Worm (Caenorhabditis elegans) whole organism, mixed stage, embryonic: ENCODE data around the gene mrpl-39.
"Not testable (repeated sequence)": the region's sequence is repeated elsewhere in the genome, so short reads cannot be mapped to it uniquely, and the experiment has no call there.

Experiments
- M03D4.4 ChIP-seq: sonication (generic microtip); optimal IDR thresholded peaks from 2 replicates; lab custom pipeline; 2017; ENCODE audit warnings: mild to moderate bottlenecking, missing genetic modification characterization, missing compliant biosample characterization
- bed-3 ChIP-seq: fragments of 200-800 bp; sonication (Bioruptor generic); optimal IDR thresholded peaks from 3 replicates; lab custom pipeline; 2018; ENCODE audit warnings: mild to moderate bottlenecking, missing genetic modification characterization, moderate library complexity, missing compliant biosample characterization
- blmp-1 ChIP-seq: fragments of 150-350 bp; optimal IDR thresholded peaks from 2 replicates; lab custom pipeline; 2014; ENCODE audit warnings: missing biosample characterization, missing genetic modification characterization
- ceh-39 ChIP-seq: fragments of 150-350 bp; optimal IDR thresholded peaks from 2 replicates; lab custom pipeline; 2014; ENCODE audit warnings: missing biosample characterization, missing genetic modification characterization
- ceh-83 ChIP-seq: fragments of 200-800 bp; sonication (Bioruptor generic); optimal IDR thresholded peaks from 2 replicates; lab custom pipeline; 2018; ENCODE audit warnings: mild to moderate bottlenecking, missing genetic modification characterization, missing compliant biosample characterization
- ces-1 ChIP-seq: fragments of 150-350 bp; optimal IDR thresholded peaks from 2 replicates; lab custom pipeline; 2014; ENCODE audit warnings: missing biosample characterization, missing genetic modification reagents, missing genetic modification characterization
- cnd-1 ChIP-seq: fragments of 200-800 bp; sonication (Bioruptor generic); optimal IDR thresholded peaks from 2 replicates; lab custom pipeline; 2018; ENCODE audit warnings: mild to moderate bottlenecking, missing genetic modification characterization, missing compliant biosample characterization
- drap-1 ChIP-seq: fragments of 200-800 bp; sonication (Bioruptor generic); optimal IDR thresholded peaks from 3 replicates; lab custom pipeline; 2018; ENCODE audit warnings: mild to moderate bottlenecking, missing genetic modification characterization, missing compliant biosample characterization
- elt-1 ChIP-seq: sonication (generic microtip); optimal IDR thresholded peaks from 2 replicates; lab custom pipeline; 2017; ENCODE audit warnings: missing genetic modification characterization, mild to moderate bottlenecking, missing compliant biosample characterization, antibody characterized with exemption, moderate library complexity, borderline replicate concordance; ENCODE audit not compliant: insufficient read depth
- elt-3 ChIP-seq: fragments of 150-350 bp; optimal IDR thresholded peaks from 2 replicates; lab custom pipeline; 2014; ENCODE audit warnings: missing biosample characterization, missing genetic modification characterization
- flh-1 ChIP-seq: fragments of 200-800 bp; sonication (Bioruptor generic); optimal IDR thresholded peaks from 2 replicates; lab custom pipeline; 2018; ENCODE audit warnings: mild to moderate bottlenecking, missing genetic modification characterization, moderate library complexity, missing compliant biosample characterization
- ham-2 ChIP-seq: fragments of 200-800 bp; sonication (Bioruptor generic); optimal IDR thresholded peaks from 2 replicates; lab custom pipeline; 2018; ENCODE audit warnings: mild to moderate bottlenecking, missing genetic modification characterization, missing compliant biosample characterization
- hlh-1 ChIP-seq: fragments of 150-350 bp; optimal IDR thresholded peaks from 2 replicates; lab custom pipeline; 2014; ENCODE audit warnings: missing biosample characterization, missing genetic modification reagents, missing genetic modification characterization
- lin-13 ChIP-seq: fragments of 150-350 bp; optimal IDR thresholded peaks from 2 replicates; lab custom pipeline; 2014; ENCODE audit warnings: missing biosample characterization, missing genetic modification characterization
- lin-32 ChIP-seq: fragments of 200-800 bp; sonication (Bioruptor generic); optimal IDR thresholded peaks from 2 replicates; lab custom pipeline; 2018; ENCODE audit warnings: mild to moderate bottlenecking, missing genetic modification characterization, missing compliant biosample characterization
- lsy-2 ChIP-seq: fragments of 150-350 bp; optimal IDR thresholded peaks from 2 replicates; lab custom pipeline; 2014; ENCODE audit warnings: missing biosample characterization, missing genetic modification characterization
- mab-5 ChIP-seq: fragments of 150-350 bp; optimal IDR thresholded peaks from 2 replicates; lab custom pipeline; 2014; ENCODE audit warnings: missing biosample characterization, missing genetic modification characterization
- mls-2 ChIP-seq: sonication (generic microtip); optimal IDR thresholded peaks from 2 replicates; lab custom pipeline; 2016; ENCODE audit warnings: mild to moderate bottlenecking, missing genetic modification characterization, moderate library complexity, missing compliant biosample characterization
- nhr-12 ChIP-seq: fragments of 150-350 bp; optimal IDR thresholded peaks from 2 replicates; lab custom pipeline; 2014; ENCODE audit warnings: missing biosample characterization, missing genetic modification characterization
- nhr-2 ChIP-seq: fragments of 150-350 bp; optimal IDR thresholded peaks from 2 replicates; lab custom pipeline; 2014; ENCODE audit warnings: missing biosample characterization, missing genetic modification characterization
- nhr-237 ChIP-seq: fragments of 150-350 bp; optimal IDR thresholded peaks from 2 replicates; lab custom pipeline; 2014; ENCODE audit warnings: missing biosample characterization, missing genetic modification characterization
- nhr-28 ChIP-seq: fragments of 150-350 bp; optimal IDR thresholded peaks from 2 replicates; lab custom pipeline; 2014; ENCODE audit warnings: missing biosample characterization, missing genetic modification characterization
- nhr-76 ChIP-seq: sonication (generic microtip); optimal IDR thresholded peaks from 2 replicates; lab custom pipeline; 2017; ENCODE audit warnings: missing biosample characterization, missing genetic modification characterization
- pha-4 ChIP-seq: fragments of 150-350 bp; optimal IDR thresholded peaks from 2 replicates; lab custom pipeline; 2018; ENCODE audit warnings: missing biosample characterization, missing genetic modification reagents, missing genetic modification characterization
- snpc-4 ChIP-seq: fragments of 150-350 bp; optimal IDR thresholded peaks from 2 replicates; lab custom pipeline; 2014; ENCODE audit warnings: missing biosample characterization, missing genetic modification characterization
- sptf-1 ChIP-seq: sonication (generic microtip); optimal IDR thresholded peaks from 2 replicates; lab custom pipeline; 2017; ENCODE audit warnings: mild to moderate bottlenecking, missing genetic modification characterization, moderate library complexity, missing compliant biosample characterization
- tbx-8 ChIP-seq: fragments of 200-800 bp; sonication (Bioruptor generic); optimal IDR thresholded peaks from 2 replicates; lab custom pipeline; 2018; ENCODE audit warnings: mild to moderate bottlenecking, missing genetic modification characterization, moderate library complexity, missing compliant biosample characterization
- unc-120 ChIP-seq: sonication (generic microtip); optimal IDR thresholded peaks from 2 replicates; lab custom pipeline; 2017; ENCODE audit warnings: missing genetic modification characterization, missing compliant biosample characterization; ENCODE audit not compliant: poor library complexity, severe bottlenecking
- unc-39 ChIP-seq: fragments of 150-350 bp; optimal IDR thresholded peaks from 2 replicates; lab custom pipeline; 2014; ENCODE audit warnings: missing biosample characterization, missing genetic modification characterization
- unc-62 ChIP-seq: fragments of 150-350 bp; optimal IDR thresholded peaks from 2 replicates; lab custom pipeline; 2014; ENCODE audit warnings: missing biosample characterization, missing genetic modification reagents, missing genetic modification characterization
- zip-8 ChIP-seq: fragments of 150-350 bp; optimal IDR thresholded peaks from 2 replicates; lab custom pipeline; 2014; ENCODE audit warnings: missing biosample characterization, missing genetic modification characterization
- ztf-11 ChIP-seq: fragments of 150-350 bp; optimal IDR thresholded peaks from 2 replicates; lab custom pipeline; 2014; ENCODE audit warnings: missing biosample characterization, missing genetic modification characterization

The mrpl-39 gene

ce11 chrV:1805724-1806316 is 15.6 kb upstream of the mrpl-39 start:
- TF ChIP-seq mab-5 (no peak), cnd-1 (no peak), ham-2 (GFP tag; lab: Kevin White, UChicago) (no peak), hlh-1 (tag; lab: Kevin White, UChicago) (no peak), M03D4.4 (tag; lab: Kevin White, UChicago) (no peak), zip-8 (no peak), nhr-12 (tag; lab: Kevin White, UChicago) (no peak), elt-3 (no peak), ces-1 (GFP tag; lab: Kevin White, UChicago) (no peak), lin-13 (tag; lab: Kevin White, UChicago) (no peak), ztf-11 (tag; lab: Kevin White, UChicago) (no peak), nhr-76 (tag; lab: Kevin White, UChicago) (no peak), nhr-2 (tag; lab: Kevin White, UChicago) (no peak), bed-3 (GFP tag; lab: Kevin White, UChicago) (no peak), unc-39 (tag; lab: Kevin White, UChicago) (no peak), nhr-28 (tag; lab: Kevin White, UChicago) (no peak), snpc-4 (tag; lab: Kevin White, UChicago) (no peak)
- TF ChIP-seq, all 35 proteins: peak for 0

- TF ChIP-seq elt-3 = no peak
- TF ChIP-seq cnd-1 = no peak
- TF ChIP-seq unc-120 (tag; lab: Kevin White, UChicago) = no peak
These were observed 14.2 kb upstream of the mrpl-39 start, which contains the start of gene srt-42 for ce11 chrV:1807160-1807559. srt-42 (plus strand) TSS chrV:1807460.

- no peak for TF ChIP-seq pha-4 (tag; lab: Kevin White, UChicago)
- no peak for TF ChIP-seq sptf-1 (tag; lab: Kevin White, UChicago)
- TF ChIP-seq snpc-4 (tag; lab: Kevin White, UChicago) = no peak
- no peak for TF ChIP-seq unc-62 (GFP tag; lab: Kevin White, UChicago)
- TF ChIP-seq lsy-2 (tag; lab: Kevin White, UChicago) = no peak
- TF ChIP-seq ztf-11 (tag; lab: Kevin White, UChicago) = no peak
These were observed 10.3 kb upstream of the mrpl-39 start, which contains the start of gene Y46H3A.4 for ce11 chrV:1811035-1811434. Y46H3A.4 (minus strand) TSS chrV:1811135.

DNA sequence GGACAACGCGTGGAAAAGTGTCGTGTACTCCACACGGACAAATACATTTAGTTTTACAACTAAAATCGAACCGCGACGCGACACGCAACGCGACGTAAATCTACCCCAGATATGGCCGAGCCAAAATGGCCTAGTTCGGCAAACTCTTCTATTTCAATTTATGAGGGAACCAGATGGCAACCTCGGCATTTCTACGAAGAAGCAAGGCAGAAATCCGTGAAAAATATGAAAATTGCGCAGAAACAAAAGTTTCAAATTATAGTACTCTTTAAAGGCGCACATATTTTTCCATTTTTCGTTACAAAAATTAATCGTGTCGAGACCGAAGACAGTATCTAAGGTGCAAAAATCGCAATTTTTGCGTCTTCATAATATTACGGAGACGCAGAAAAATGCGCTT is 6.6 kb upstream of the mrpl-39 start, which contains the start of gene Y46H3A.5:
Y46H3A.5 (minus strand) TSS at position 101 of the 400 bp plus-strand sequence.
- TF ChIP-seq flh-1 (GFP tag; lab: Kevin White, UChicago); blmp-1 (tag; lab: Kevin White, UChicago); elt-3: not testable (repeated sequence)

ce11 chrV:1820016-1820415 is 1.4 kb upstream of the mrpl-39 start:
- no peak for TF ChIP-seq unc-39 (tag; lab: Kevin White, UChicago)
- TF ChIP-seq lin-13 (tag; lab: Kevin White, UChicago) = no peak
- no peak for TF ChIP-seq mab-5
- no peak for TF ChIP-seq nhr-76 (tag; lab: Kevin White, UChicago)
- TF ChIP-seq ztf-11 (tag; lab: Kevin White, UChicago) = no peak
- no peak for TF ChIP-seq sptf-1 (tag; lab: Kevin White, UChicago)
- no peak for TF ChIP-seq nhr-2 (tag; lab: Kevin White, UChicago)
- no peak for TF ChIP-seq elt-3
- no peak for TF ChIP-seq nhr-28 (tag; lab: Kevin White, UChicago)
- TF ChIP-seq snpc-4 (tag; lab: Kevin White, UChicago) = no peak
- TF ChIP-seq M03D4.4 (tag; lab: Kevin White, UChicago) = no peak
- TF ChIP-seq nhr-237 (tag; lab: Kevin White, UChicago) = no peak
- TF ChIP-seq zip-8 = no peak
- TF ChIP-seq tbx-8 = no peak
- no peak for TF ChIP-seq elt-1
- TF ChIP-seq mls-2 = no peak
- no peak for TF ChIP-seq drap-1 (GFP tag; lab: Kevin White, UChicago)
- no peak for TF ChIP-seq bed-3 (GFP tag; lab: Kevin White, UChicago)

DNA sequence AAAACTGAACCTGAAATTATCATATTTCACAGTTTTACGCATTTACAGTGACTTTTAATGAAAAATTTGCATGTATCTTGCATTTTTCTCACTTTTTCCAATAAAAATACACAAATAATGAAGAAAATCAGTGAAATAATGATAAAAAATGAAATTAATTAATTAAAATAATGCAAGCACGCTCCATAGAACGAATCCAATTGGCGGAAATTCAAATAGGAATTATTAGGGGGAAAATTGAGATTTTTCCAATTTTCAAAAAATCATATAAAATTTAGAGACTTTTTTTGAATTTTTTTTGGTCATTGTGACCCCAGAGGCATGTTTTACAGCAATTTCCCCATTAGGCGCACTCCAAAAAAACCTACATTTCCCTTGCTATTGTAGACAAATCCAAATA is 630 bp upstream of the mrpl-39 start:
- TF ChIP-seq ceh-83 (GFP tag; lab: Kevin White, UChicago) (no peak), ham-2 (GFP tag; lab: Kevin White, UChicago) (no peak), nhr-12 (tag; lab: Kevin White, UChicago) (no peak), drap-1 (GFP tag; lab: Kevin White, UChicago) (no peak), lin-13 (tag; lab: Kevin White, UChicago) (no peak), mab-5 (no peak), M03D4.4 (tag; lab: Kevin White, UChicago) (no peak), lin-32 (no peak), ceh-39 (tag; lab: Kevin White, UChicago) (no peak)
